Worm (Caenorhabditis elegans): Measurements from ENCODE around the gene K08E4.2.

K08E4.2 gene

ce11 chrIV:12046524-12047203, 9.8 kb downstream of the K08E4.2 start, which contains the start of gene T12G3.2:
TSS of gene T12G3.2 (minus strand) at chrIV:12046967.
- no peak for TF ChIP-seq hmbx-1 (tag; optimal IDR thresholded peaks at IDR 0.05)
- TF ChIP-seq B0310.2 (tag; optimal IDR thresholded peaks at IDR 0.05) = no peak
- TF ChIP-seq hnd-1 (tag; optimal IDR thresholded peaks at IDR 0.05) = no peak
- TF ChIP-seq F13C5.2 (tag; optimal IDR thresholded peaks at IDR 0.05) = no peak
- TF ChIP-seq sea-1 (GFP tag; conservative IDR thresholded peaks at IDR 0.05) = no peak
- TF ChIP-seq ama-1 (optimal IDR thresholded peaks at IDR 0.05) = no peak
- no peak for TF ChIP-seq tbx-11 (GFP tag; IDR thresholded peaks at IDR 0.05)
- TF ChIP-seq ceh-13 (GFP tag; optimal IDR thresholded peaks at IDR 0.05) = no peak
- no peak for TF ChIP-seq ets-7 (tag; optimal IDR thresholded peaks at IDR 0.05)
- no peak for TF ChIP-seq flt-1 (GFP tag; IDR thresholded peaks at IDR 0.05)
- TF ChIP-seq hmg-4 (GFP tag; optimal IDR thresholded peaks at IDR 0.05) = no peak
- no peak for TF ChIP-seq tbx-37 (GFP tag; conservative IDR thresholded peaks at IDR 0.05)
- TF ChIP-seq aly-1 (tag; optimal IDR thresholded peaks at IDR 0.05) = no peak
- TF ChIP-seq tra-4 (tag; optimal IDR thresholded peaks at IDR 0.05) = no peak
- no peak for TF ChIP-seq pes-1 (GFP tag; IDR thresholded peaks at IDR 0.05)

DNA sequence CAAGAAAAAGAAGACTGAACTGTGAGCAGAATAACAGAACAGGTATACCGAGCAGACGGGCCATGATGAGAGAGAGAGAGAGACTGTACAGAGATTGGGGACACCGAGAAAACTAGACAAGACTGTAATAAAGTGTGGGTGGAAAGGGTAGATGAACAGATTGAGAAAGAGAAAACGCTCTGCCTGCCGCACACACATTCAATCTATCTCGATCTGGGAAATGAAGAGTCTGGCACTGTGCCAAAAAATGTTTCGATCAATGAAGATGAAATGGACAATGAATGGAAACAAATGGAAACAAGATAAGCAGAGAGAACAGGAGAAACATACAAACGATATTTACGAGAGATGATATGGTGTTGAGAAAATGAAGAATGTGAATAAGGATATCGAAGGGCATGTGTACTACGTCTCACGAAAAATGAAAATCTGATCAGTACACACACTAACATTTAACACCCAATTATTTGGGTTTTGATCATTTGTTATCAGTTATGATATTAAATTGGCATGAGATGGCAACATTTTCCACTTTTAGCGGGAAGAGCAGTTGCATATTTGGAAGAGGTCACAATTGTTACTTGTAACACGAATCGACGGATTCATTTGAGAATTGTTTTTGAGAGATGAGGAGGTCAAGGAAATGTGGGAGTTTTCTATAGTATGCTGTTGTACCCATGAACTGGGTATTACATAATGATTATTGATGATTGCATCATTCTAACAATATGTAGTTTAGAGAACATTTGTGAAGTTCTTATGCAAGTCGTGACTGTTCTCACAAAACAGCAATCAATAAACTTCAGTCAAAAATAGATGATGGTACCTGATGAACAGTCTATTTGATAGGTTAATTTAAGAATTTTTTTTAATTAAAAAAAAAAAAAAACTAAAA, 11.4 kb downstream of the K08E4.2 start:
- TF ChIP-seq hmg-4 (GFP tag; optimal IDR thresholded peaks at IDR 0.05) (no peak), hnd-1 (tag; optimal IDR thresholded peaks at IDR 0.05) (no peak), scrt-1 (GFP tag; IDR thresholded peaks at IDR 0.05) (no peak), tbx-37 (GFP tag; conservative IDR thresholded peaks at IDR 0.05) (no peak), B0310.2 (tag; optimal IDR thresholded peaks at IDR 0.05) (no peak), sea-1 (GFP tag; conservative IDR thresholded peaks at IDR 0.05) (no peak), pes-1 (GFP tag; IDR thresholded peaks at IDR 0.05) (no peak), tbx-11 (GFP tag; IDR thresholded peaks at IDR 0.05) (no peak), ets-7 (tag; optimal IDR thresholded peaks at IDR 0.05) (no peak), flt-1 (GFP tag; IDR thresholded peaks at IDR 0.05) (no peak), F13C5.2 (tag; optimal IDR thresholded peaks at IDR 0.05) (no peak), hmbx-1 (tag; optimal IDR thresholded peaks at IDR 0.05) (no peak), aly-1 (tag; optimal IDR thresholded peaks at IDR 0.05) (no peak), ama-1 (optimal IDR thresholded peaks at IDR 0.05) (no peak), ceh-36 (tag; optimal IDR thresholded peaks at IDR 0.05) (no peak), tra-4 (tag; optimal IDR thresholded peaks at IDR 0.05) (no peak)

- TF ChIP-seq hnd-1 (tag; optimal IDR thresholded peaks at IDR 0.05) (no peak), ceh-36 (tag; optimal IDR thresholded peaks at IDR 0.05) (no peak), ceh-13 (GFP tag; optimal IDR thresholded peaks at IDR 0.05) (no peak), pes-1 (GFP tag; IDR thresholded peaks at IDR 0.05) (no peak), hmg-4 (GFP tag; optimal IDR thresholded peaks at IDR 0.05) (no peak), flt-1 (GFP tag; IDR thresholded peaks at IDR 0.05) (no peak), sea-1 (GFP tag; conservative IDR thresholded peaks at IDR 0.05) (no peak), scrt-1 (GFP tag; IDR thresholded peaks at IDR 0.05) (no peak), tbx-37 (GFP tag; conservative IDR thresholded peaks at IDR 0.05) (no peak), ets-7 (tag; optimal IDR thresholded peaks at IDR 0.05) (no peak), aly-1 (tag; optimal IDR thresholded peaks at IDR 0.05) (no peak)
These were observed 13.4 kb downstream of the K08E4.2 start for ce11 chrIV:12043054-12043453.

- TF ChIP-seq hnd-1 (tag; optimal IDR thresholded peaks at IDR 0.05) = no peak
These were observed 16.0 kb downstream of the K08E4.2 start for ce11 chrIV:12040431-12040830.

ce11 chrIV:12036924-12037323, 19.5 kb downstream of the K08E4.2 start:
- no peak for TF ChIP-seq sea-1 (GFP tag; conservative IDR thresholded peaks at IDR 0.05)
- TF ChIP-seq tbx-11 (GFP tag; IDR thresholded peaks at IDR 0.05) = no peak
- TF ChIP-seq pes-1 (GFP tag; IDR thresholded peaks at IDR 0.05) = no peak
- no peak for TF ChIP-seq scrt-1 (GFP tag; IDR thresholded peaks at IDR 0.05)
- TF ChIP-seq flt-1 (GFP tag; IDR thresholded peaks at IDR 0.05) = no peak
- TF ChIP-seq ceh-13 (GFP tag; optimal IDR thresholded peaks at IDR 0.05) = no peak
- no peak for TF ChIP-seq ceh-36 (tag; optimal IDR thresholded peaks at IDR 0.05)
- TF ChIP-seq tra-4 (tag; optimal IDR thresholded peaks at IDR 0.05) = no peak
- no peak for TF ChIP-seq hnd-1 (tag; optimal IDR thresholded peaks at IDR 0.05)
- no peak for TF ChIP-seq tbx-37 (GFP tag; conservative IDR thresholded peaks at IDR 0.05)

- no peak for TF ChIP-seq pes-1 (GFP tag; IDR thresholded peaks at IDR 0.05)
- no peak for TF ChIP-seq hmbx-1 (tag; optimal IDR thresholded peaks at IDR 0.05)
- no peak for TF ChIP-seq hmg-4 (GFP tag; optimal IDR thresholded peaks at IDR 0.05)
- no peak for TF ChIP-seq ceh-36 (tag; optimal IDR thresholded peaks at IDR 0.05)
- TF ChIP-seq flt-1 (GFP tag; IDR thresholded peaks at IDR 0.05) = no peak
- TF ChIP-seq scrt-1 (GFP tag; IDR thresholded peaks at IDR 0.05) = no peak
- no peak for TF ChIP-seq ets-7 (tag; optimal IDR thresholded peaks at IDR 0.05)
- TF ChIP-seq ceh-13 (GFP tag; optimal IDR thresholded peaks at IDR 0.05) = no peak
- TF ChIP-seq tra-4 (tag; optimal IDR thresholded peaks at IDR 0.05) = no peak
- TF ChIP-seq B0310.2 (tag; optimal IDR thresholded peaks at IDR 0.05) = no peak
These were observed 21.0 kb downstream of the K08E4.2 start for ce11 chrIV:12035422-12035821.

ce11 chrIV:12034776-12035175, 21.7 kb downstream of the K08E4.2 start:
- TF ChIP-seq ceh-13 (GFP tag; optimal IDR thresholded peaks at IDR 0.05) (no peak), hmg-4 (GFP tag; optimal IDR thresholded peaks at IDR 0.05) (no peak), sea-1 (GFP tag; conservative IDR thresholded peaks at IDR 0.05) (no peak), hnd-1 (tag; optimal IDR thresholded peaks at IDR 0.05) (no peak), hmbx-1 (tag; optimal IDR thresholded peaks at IDR 0.05) (no peak), B0310.2 (tag; optimal IDR thresholded peaks at IDR 0.05) (no peak)
